Fruit fly (Drosophila melanogaster): ENCODE results near the gene CG33639.

- no peak for TF ChIP-seq ttk (optimal IDR thresholded peaks at IDR 0.05)
- TF ChIP-seq h (optimal IDR thresholded peaks at IDR 0.05): no peak
- TF ChIP-seq psq (optimal IDR thresholded peaks at IDR 0.05): no peak
These were observed 28.6 kb upstream of the CG33639 start for dm6 chrX:18254465-18254864.
